Fruit fly (Drosophila melanogaster) whole organism: Measurements from ENCODE around the gene cad.

ENCODE experiments used
- CG8478 ChIP-seq: fragments of >200 bp; optimal IDR thresholded peaks from 2 replicates; lab custom pipeline; 2018; ENCODE audit warnings: inconsistent platforms
- Dll ChIP-seq: fragments of >200 bp; optimal IDR thresholded peaks from 2 replicates; lab custom pipeline; 2017
- EcR ChIP-seq, 2 experiments: fragments of >200 bp; optimal IDR thresholded peaks; 2 replicates each; lab custom pipeline; 2017; ENCODE audit warnings: missing biosample characterization in 2 of 2, missing genetic modification characterization in 2 of 2, missing genetic modification reagents in 2 of 2
- pan ChIP-seq: fragments of >200 bp; optimal IDR thresholded peaks from 2 replicates; lab custom pipeline; 2017
- psq ChIP-seq: fragments of >200 bp; optimal IDR thresholded peaks from 2 replicates; lab custom pipeline; 2017
- usp ChIP-seq: fragments of >200 bp; optimal IDR thresholded peaks from 2 replicates; lab custom pipeline; 2017; ENCODE audit warnings: missing biosample characterization, missing genetic modification characterization, mixed read lengths

Gene cad

dm6 chr2L:20770242-20770769, at the start of gene cad:
TSS of gene cad (plus strand) at chr2L:20770731.
- TF ChIP-seq Dll (peak; percentile 30), CG8478 (lab: Kevin White, UChicago) (peak; percentile 97), usp (GFP tag; lab: Kevin White, UChicago) (no peak), psq (lab: Kevin White, UChicago) (no peak)

DNA sequence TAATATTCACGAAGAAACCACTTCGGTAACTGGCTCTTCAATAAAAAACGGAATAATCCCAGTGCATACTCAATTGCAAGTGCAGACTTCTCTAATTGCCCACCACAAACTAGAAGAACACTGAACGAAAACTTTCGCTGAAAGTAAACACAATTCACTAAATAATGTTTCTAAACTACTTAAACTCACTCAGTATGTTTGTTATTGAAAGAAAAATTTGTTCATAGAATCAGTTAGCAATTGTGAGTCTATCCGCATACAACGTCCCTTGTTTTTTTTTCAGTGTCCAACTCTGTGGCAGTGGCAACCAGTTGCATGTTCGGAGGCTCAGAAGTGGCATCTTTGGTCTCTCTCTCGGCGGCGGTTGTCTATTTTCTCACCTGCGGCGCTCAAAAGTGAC, 49.1 kb upstream of the cad start:
- TF ChIP-seq Dll (no peak), usp (GFP tag; lab: Kevin White, UChicago) (no peak)

- no peak for TF ChIP-seq psq (lab: Kevin White, UChicago)
- no peak for TF ChIP-seq pan (lab: Kevin White, UChicago)
- TF ChIP-seq usp (GFP tag; lab: Kevin White, UChicago): no peak
- TF ChIP-seq CG8478 (lab: Kevin White, UChicago): no peak
- TF ChIP-seq Dll: no peak
- no peak for TF ChIP-seq EcR (GFP tag; optimal IDR thresholded peaks at IDR 0.05; lab: Kevin White, UChicago)
Measured at dm6 chr2L:20724024-20724423, 46.5 kb upstream of the cad start.

DNA sequence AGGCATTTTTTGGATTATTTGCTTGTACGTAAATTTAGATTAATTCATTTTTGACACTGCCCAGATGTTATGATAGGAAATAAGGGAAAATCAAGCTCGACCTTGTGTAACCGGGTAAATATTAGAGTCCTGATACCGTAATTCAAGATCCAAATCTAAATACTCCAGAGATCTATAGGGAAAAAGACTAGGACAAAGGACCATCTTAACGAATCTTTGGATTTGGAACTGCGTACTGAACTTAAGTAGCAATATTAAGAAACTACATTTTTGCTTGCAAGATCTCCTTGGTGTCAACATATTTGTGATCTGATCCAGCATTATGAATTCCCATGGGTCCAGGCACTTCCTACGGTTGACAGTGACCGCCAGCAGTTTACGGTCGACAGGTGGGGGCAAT, 44.1 kb upstream of the cad start, which contains the start of gene CG9316:
Gene CG9316 (minus strand): TSS at position 101 of the 400 bp plus-strand sequence.
- no peak for TF ChIP-seq Dll
- no peak for TF ChIP-seq CG8478 (lab: Kevin White, UChicago)
- no peak for TF ChIP-seq psq (lab: Kevin White, UChicago)
- no peak for TF ChIP-seq EcR (GFP tag; optimal IDR thresholded peaks at IDR 0.05; lab: Kevin White, UChicago)
- TF ChIP-seq pan (lab: Kevin White, UChicago): no peak
- no peak for TF ChIP-seq usp (GFP tag; lab: Kevin White, UChicago)

- no peak for TF ChIP-seq Dll
- no peak for TF ChIP-seq usp (GFP tag; lab: Kevin White, UChicago)
- TF ChIP-seq EcR (GFP tag; optimal IDR thresholded peaks at IDR 0.05; lab: Kevin White, UChicago): no peak
- no peak for TF ChIP-seq pan (lab: Kevin White, UChicago)
- no peak for TF ChIP-seq psq (lab: Kevin White, UChicago)
Measured at dm6 chr2L:20730182-20730581, 40.3 kb upstream of the cad start, which contains the start of gene CarT. TSS of gene CarT (minus strand) at chr2L:20730282.

DNA sequence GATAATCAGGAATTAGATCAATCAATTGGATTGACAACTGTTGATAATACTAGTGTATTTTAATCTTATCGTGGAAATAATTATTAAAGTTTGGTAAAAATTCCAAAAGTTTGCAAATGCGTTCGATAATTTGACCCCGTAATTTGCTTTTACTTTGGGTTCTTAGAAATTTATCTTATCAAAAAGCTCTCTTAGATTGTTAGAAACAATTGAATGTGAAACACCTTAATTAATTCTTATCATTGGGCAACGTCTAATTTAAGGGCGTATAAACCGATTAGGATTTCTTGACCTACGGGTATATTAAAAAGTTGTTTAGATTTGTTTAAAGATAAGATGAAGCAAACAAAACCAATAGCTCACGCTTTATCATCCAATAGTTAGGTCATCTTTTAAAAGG, 37.5 kb upstream of the cad start:
- TF ChIP-seq usp (GFP tag; lab: Kevin White, UChicago): no peak
- no peak for TF ChIP-seq psq (lab: Kevin White, UChicago)

dm6 chr2L:20734066-20734686, 36.4 kb upstream of the cad start, which contains the start of gene TM9SF2:
TSS of gene TM9SF2 (minus strand) at chr2L:20734309.
- TF ChIP-seq EcR (GFP tag; optimal IDR thresholded peaks at IDR 0.05; lab: Kevin White, UChicago) (no peak), usp (GFP tag; lab: Kevin White, UChicago) (no peak), Dll (no peak), CG8478 (lab: Kevin White, UChicago) (no peak), psq (lab: Kevin White, UChicago) (no peak), pan (lab: Kevin White, UChicago) (no peak)

DNA sequence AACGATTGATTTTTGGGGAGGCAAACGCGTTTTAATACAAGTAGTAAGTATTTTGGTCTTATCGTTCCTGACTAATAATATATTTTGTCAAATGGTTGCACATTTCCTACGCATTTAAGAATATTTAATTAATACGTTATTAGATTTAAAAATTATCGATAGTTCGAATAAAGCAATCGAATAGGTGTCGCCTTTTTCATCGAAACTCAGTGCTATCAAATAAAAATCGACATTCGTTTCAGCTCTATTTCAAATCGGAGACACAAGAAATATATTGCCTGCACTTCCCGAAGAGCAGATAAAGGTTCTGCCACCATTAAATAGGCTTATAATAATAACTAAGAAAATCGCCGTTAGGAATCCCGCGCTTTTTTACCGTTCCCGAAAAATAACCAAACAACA, 35.8 kb upstream of the cad start:
- TF ChIP-seq usp (GFP tag; lab: Kevin White, UChicago) (no peak), pan (lab: Kevin White, UChicago) (no peak), EcR (GFP tag; optimal IDR thresholded peaks at IDR 0.05; lab: Kevin White, UChicago) (no peak), Dll (no peak), CG8478 (lab: Kevin White, UChicago) (no peak), psq (lab: Kevin White, UChicago) (no peak)

dm6 chr2L:20735121-20735855, 35.2 kb upstream of the cad start:
- no peak for TF ChIP-seq usp (GFP tag; lab: Kevin White, UChicago)

DNA sequence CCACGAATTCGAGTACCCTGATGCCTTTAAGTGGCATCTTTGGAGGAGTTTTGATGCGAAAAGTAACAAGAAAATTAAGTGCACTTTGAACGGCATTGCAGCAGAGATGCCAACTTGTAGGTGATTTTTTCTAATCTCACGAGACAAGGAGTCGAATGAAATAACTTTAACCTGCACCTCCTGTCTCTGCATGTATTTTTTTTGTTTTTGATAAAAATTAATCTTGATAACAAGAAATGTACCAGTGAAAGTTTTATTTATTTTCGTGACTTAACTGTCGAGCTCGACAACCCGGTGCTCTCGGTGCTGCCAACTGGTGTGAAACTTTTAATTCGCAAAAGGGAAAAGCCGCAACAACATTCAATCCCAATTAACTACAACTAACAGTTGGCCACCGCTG, 18.4 kb upstream of the cad start, which contains the start of the genes Amacr and Ns4:
Gene Amacr (minus strand): TSS at position 182 of the 400 bp plus-strand sequence.
Gene Ns4 (plus strand): TSS at position 317 of the 400 bp plus-strand sequence.
- TF ChIP-seq EcR (GFP tag; optimal IDR thresholded peaks at IDR 0.05; lab: Kevin White, UChicago) (no peak), psq (lab: Kevin White, UChicago) (no peak), pan (lab: Kevin White, UChicago) (no peak), usp (GFP tag; lab: Kevin White, UChicago) (no peak), Dll (no peak), CG8478 (lab: Kevin White, UChicago) (no peak)

dm6 chr2L:20757808-20758187, 12.7 kb upstream of the cad start, which contains the start of the genes Rhau and dia:
TSS of gene Rhau (minus strand) at chr2L:20757985.
TSS of gene dia (plus strand) at chr2L:20758144.
- TF ChIP-seq usp (GFP tag; lab: Kevin White, UChicago): no peak
- TF ChIP-seq Dll: no peak

DNA sequence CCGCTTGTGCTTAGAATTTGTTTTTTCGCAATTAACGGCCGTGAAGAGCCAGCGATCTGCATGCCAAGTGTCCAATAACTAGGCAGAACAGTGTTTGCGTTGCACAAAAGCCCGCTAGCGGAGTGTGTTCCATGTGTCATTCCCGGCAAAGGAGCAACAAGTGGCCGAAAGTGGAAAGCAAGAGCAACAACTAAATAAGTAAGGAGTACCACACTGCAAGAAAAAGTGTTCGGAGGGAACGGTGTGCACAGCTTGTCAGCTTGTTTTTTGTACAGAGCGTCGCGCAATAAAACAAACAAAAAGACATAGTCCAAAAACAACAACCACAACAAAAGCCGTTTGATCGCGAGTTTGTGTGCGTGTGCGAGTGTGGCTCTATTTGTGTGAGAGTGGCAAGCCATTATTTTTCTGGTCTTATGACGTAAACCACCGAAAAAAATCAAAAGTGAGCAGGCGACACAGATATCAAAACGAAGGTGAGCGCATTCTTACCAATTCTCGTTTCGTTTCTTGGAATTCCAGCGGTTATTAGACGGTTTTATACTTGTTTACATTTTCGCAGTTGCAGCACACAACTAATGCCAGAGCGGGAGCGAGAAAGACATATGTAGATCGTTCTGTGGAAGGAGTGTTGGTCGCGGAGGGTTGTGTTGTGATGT, 12.2 kb upstream of the cad start:
- TF ChIP-seq CG8478 (lab: Kevin White, UChicago) (no peak), usp (GFP tag; lab: Kevin White, UChicago) (no peak), pan (lab: Kevin White, UChicago) (no peak)
